Fruit fly (Drosophila melanogaster) whole organism, embryonic: ENCODE results near the gene Cpr64Ad.

Source experiments
- Atf-2 ChIP-seq: fragments of 200-800 bp; sonication (Bioruptor generic); optimal IDR thresholded peaks from 2 replicates; lab custom pipeline; 2016; ENCODE audit warnings: missing biosample characterization, missing genetic modification characterization
- CG15696 ChIP-seq: fragments of 200-800 bp; sonication (Bioruptor generic); optimal IDR thresholded peaks from 2 replicates; lab custom pipeline; 2019; ENCODE audit warnings: missing biosample characterization, mild to moderate bottlenecking, missing genetic modification characterization, moderate library complexity
- CG16779 ChIP-seq: fragments of 200-800 bp; sonication (Bioruptor generic); IDR thresholded peaks from 2 replicates; pipeline ENCODE4 v1.3.6; 2022; ENCODE audit warnings: missing biosample characterization, missing genetic modification characterization
- CG17912 ChIP-seq: fragments of 200-800 bp; sonication (Bioruptor generic); optimal IDR thresholded peaks from 2 replicates; lab custom pipeline; 2018; ENCODE audit warnings: missing biosample characterization, mild to moderate bottlenecking, missing genetic modification characterization
- CG2678 ChIP-seq: fragments of 200-800 bp; sonication (Bioruptor generic); optimal IDR thresholded peaks from 3 replicates; lab custom pipeline; 2019; ENCODE audit warnings: missing biosample characterization, mild to moderate bottlenecking, missing genetic modification characterization, moderate library complexity
- CG3163 ChIP-seq: fragments of 200-800 bp; sonication (Bioruptor generic); optimal IDR thresholded peaks from 3 replicates; lab custom pipeline; 2016; ENCODE audit warnings: missing biosample characterization, missing genetic modification characterization
- CG32767 ChIP-seq: fragments of 200-800 bp; sonication (Bioruptor generic); IDR thresholded peaks from 2 replicates; pipeline ENCODE4 v1.3.6; 2022; ENCODE audit warnings: missing biosample characterization, missing genetic modification characterization
- CG3995 ChIP-seq: fragments of 200-800 bp; sonication (Bioruptor generic); optimal IDR thresholded peaks from 3 replicates; lab custom pipeline; 2016; ENCODE audit warnings: missing biosample characterization, missing genetic modification characterization
- CG4328 ChIP-seq: fragments of 200-800 bp; sonication (Bioruptor generic); optimal IDR thresholded peaks from 3 replicates; lab custom pipeline; 2017; ENCODE audit warnings: missing biosample characterization, missing genetic modification reagents, missing genetic modification characterization
- CG4360 ChIP-seq: fragments of 200-800 bp; sonication (Bioruptor generic); IDR thresholded peaks from 2 replicates; pipeline ENCODE4 v1.3.6; 2022; ENCODE audit warnings: missing biosample characterization, missing genetic modification characterization
- CG6854 ChIP-seq: fragments of 200-800 bp; sonication (Bioruptor generic); optimal IDR thresholded peaks from 3 replicates; lab custom pipeline; 2017; ENCODE audit warnings: missing biosample characterization, mild to moderate bottlenecking, missing genetic modification characterization
- CG7271 ChIP-seq: fragments of 200-800 bp; sonication (Bioruptor generic); optimal IDR thresholded peaks from 2 replicates; lab custom pipeline; 2018; ENCODE audit warnings: missing biosample characterization, mild to moderate bottlenecking, missing genetic modification characterization, moderate library complexity
- CG7786 ChIP-seq: fragments of 200-800 bp; sonication (Bioruptor generic); optimal IDR thresholded peaks from 2 replicates; lab custom pipeline; 2016; ENCODE audit warnings: missing biosample characterization, missing genetic modification characterization
- CG8359 ChIP-seq: fragments of 200-800 bp; sonication (Bioruptor generic); optimal IDR thresholded peaks from 2 replicates; lab custom pipeline; 2017; ENCODE audit warnings: missing biosample characterization, mild to moderate bottlenecking, missing genetic modification characterization, borderline replicate concordance
- Drgx ChIP-seq: fragments of 200-800 bp; sonication (Bioruptor generic); IDR thresholded peaks from 2 replicates; pipeline ENCODE4 v1.3.6; 2022; ENCODE audit warnings: missing biosample characterization, missing genetic modification characterization
- E2f1 ChIP-seq: fragments of 200-800 bp; sonication (Bioruptor generic); IDR thresholded peaks from 2 replicates; pipeline ENCODE4 v1.3.6; 2022; ENCODE audit warnings: missing biosample characterization, missing genetic modification characterization
- Fer2 ChIP-seq: fragments of 200-800 bp; sonication (Bioruptor generic); optimal IDR thresholded peaks from 2 replicates; lab custom pipeline; 2018; ENCODE audit warnings: missing biosample characterization, mild to moderate bottlenecking, missing genetic modification characterization, moderate library complexity
- H2.0 ChIP-seq: fragments of 200-800 bp; sonication (Bioruptor generic); IDR thresholded peaks from 2 replicates; pipeline ENCODE4 v1.3.6; 2022; ENCODE audit warnings: missing biosample characterization, missing genetic modification characterization
- HmgD ChIP-seq: fragments of 200-800 bp; sonication (Bioruptor generic); optimal IDR thresholded peaks from 3 replicates; lab custom pipeline; 2016; ENCODE audit warnings: missing biosample characterization, missing genetic modification characterization
- Hr3 ChIP-seq: fragments of 200-800 bp; sonication (Bioruptor generic); optimal IDR thresholded peaks from 3 replicates; lab custom pipeline; 2016; ENCODE audit warnings: missing biosample characterization, missing genetic modification characterization
- Hr78 ChIP-seq, 2 experiments: fragments of 200-800 bp in 1 of 2; fragments of >200 bp in 1 of 2; sonication (Bioruptor generic) in 1 of 2; optimal IDR thresholded peaks; 2 replicates each; lab custom pipeline; 2017 to 2019; ENCODE audit warnings: missing biosample characterization in 2 of 2, missing genetic modification characterization in 2 of 2, mild to moderate bottlenecking in 1 of 2, moderate library complexity in 1 of 2
- Myb ChIP-seq: fragments of 200-800 bp; sonication (Bioruptor generic); optimal IDR thresholded peaks from 2 replicates; lab custom pipeline; 2016; ENCODE audit warnings: missing biosample characterization, missing genetic modification characterization
- Neu2 ChIP-seq: fragments of 200-800 bp; sonication (Bioruptor generic); optimal IDR thresholded peaks from 3 replicates; lab custom pipeline; 2016; ENCODE audit warnings: missing biosample characterization, missing genetic modification characterization, borderline replicate concordance
- Opbp ChIP-seq: fragments of 200-800 bp; sonication (Bioruptor generic); IDR thresholded peaks from 3 replicates; pipeline ENCODE4 v1.3.6; 2022; ENCODE audit warnings: missing biosample characterization, missing genetic modification characterization; ENCODE audit not compliant: partially characterized antibody
- Sry-β ChIP-seq: fragments of 200-800 bp; sonication (Bioruptor generic); optimal IDR thresholded peaks from 2 replicates; lab custom pipeline; 2018; ENCODE audit warnings: missing biosample characterization, mild to moderate bottlenecking, missing genetic modification characterization, moderate library complexity
- abd-A ChIP-seq: fragments of 200-800 bp; sonication (Bioruptor generic); optimal IDR thresholded peaks from 3 replicates; lab custom pipeline; 2019; ENCODE audit warnings: missing biosample characterization, mild to moderate bottlenecking, missing genetic modification characterization, moderate library complexity
- ase ChIP-seq: fragments of 200-800 bp; sonication (Bioruptor generic); IDR thresholded peaks from 3 replicates; pipeline ENCODE4 v1.3.6; 2022; ENCODE audit warnings: missing biosample characterization, missing genetic modification characterization
- btn ChIP-seq: fragments of 200-800 bp; sonication (Bioruptor generic); optimal IDR thresholded peaks from 2 replicates; lab custom pipeline; 2016; ENCODE audit warnings: missing biosample characterization, missing genetic modification characterization
- chn ChIP-seq: fragments of 200-800 bp; sonication (Bioruptor generic); optimal IDR thresholded peaks from 2 replicates; lab custom pipeline; 2016; ENCODE audit warnings: missing biosample characterization, missing genetic modification characterization
- en ChIP-seq: fragments of 200-800 bp; sonication (Bioruptor generic); optimal IDR thresholded peaks from 2 replicates; lab custom pipeline; 2016; ENCODE audit warnings: missing biosample characterization, missing genetic modification characterization
- eyg ChIP-seq: fragments of 200-800 bp; sonication (Bioruptor generic); optimal IDR thresholded peaks from 3 replicates; lab custom pipeline; 2016; ENCODE audit warnings: missing biosample characterization, missing genetic modification characterization
- gro ChIP-seq: fragments of 200-800 bp; sonication (Bioruptor generic); optimal IDR thresholded peaks from 2 replicates; lab custom pipeline; 2016; ENCODE audit warnings: missing biosample characterization, missing genetic modification characterization
- her ChIP-seq: fragments of 200-800 bp; sonication (Bioruptor generic); optimal IDR thresholded peaks from 2 replicates; lab custom pipeline; 2016; ENCODE audit warnings: missing biosample characterization, missing genetic modification characterization
- kni ChIP-seq: fragments of 200-800 bp; sonication (Bioruptor generic); optimal IDR thresholded peaks from 3 replicates; lab custom pipeline; 2017; ENCODE audit warnings: mild to moderate bottlenecking, missing biosample characterization, missing genetic modification reagents, missing genetic modification characterization
- lola ChIP-seq, 3 experiments: fragments of >200 bp in 2 of 3; fragments of 200-800 bp in 1 of 3; sonication (Bioruptor generic) in 1 of 3; optimal IDR thresholded peaks; 2 replicates each; lab custom pipeline; 2017 to 2019; ENCODE audit warnings: missing biosample characterization in 3 of 3, missing genetic modification characterization in 3 of 3, mild to moderate bottlenecking in 1 of 3, moderate library complexity in 1 of 3
- luna ChIP-seq: fragments of 200-800 bp; sonication (Bioruptor generic); optimal IDR thresholded peaks from 2 replicates; lab custom pipeline; 2016; ENCODE audit warnings: missing biosample characterization, missing genetic modification characterization
- nom ChIP-seq: fragments of 200-800 bp; sonication (Bioruptor generic); optimal IDR thresholded peaks from 2 replicates; lab custom pipeline; 2017; ENCODE audit warnings: missing biosample characterization, missing genetic modification characterization, mild to moderate bottlenecking, moderate library complexity, missing genetic modification reagents
- peb ChIP-seq: fragments of 200-800 bp; sonication (Bioruptor generic); IDR thresholded peaks from 2 replicates; pipeline ENCODE4 v1.3.6; 2022; ENCODE audit warnings: missing biosample characterization, missing genetic modification characterization
- pfk ChIP-seq: fragments of 200-800 bp; sonication (Bioruptor generic); optimal IDR thresholded peaks from 2 replicates; lab custom pipeline; 2018; ENCODE audit warnings: missing biosample characterization, mild to moderate bottlenecking, missing genetic modification characterization, moderate library complexity
- phol ChIP-seq: fragments of 200-800 bp; sonication (Bioruptor generic); optimal IDR thresholded peaks from 3 replicates; lab custom pipeline; 2018; ENCODE audit warnings: missing biosample characterization, mild to moderate bottlenecking, missing genetic modification characterization, moderate library complexity
- run ChIP-seq: fragments of 200-800 bp; sonication (Bioruptor generic); optimal IDR thresholded peaks from 3 replicates; lab custom pipeline; 2018; ENCODE audit warnings: missing biosample characterization, mild to moderate bottlenecking, missing genetic modification characterization
- shn ChIP-seq: fragments of 200-800 bp; sonication (Bioruptor generic); optimal IDR thresholded peaks from 3 replicates; lab custom pipeline; 2016; ENCODE audit warnings: missing biosample characterization, missing genetic modification characterization
- sim ChIP-seq: fragments of 200-800 bp; sonication (Bioruptor generic); IDR thresholded peaks from 2 replicates; pipeline ENCODE4 v1.3.6; 2022; ENCODE audit warnings: missing biosample characterization, missing genetic modification characterization
- slbo ChIP-seq: fragments of 200-800 bp; sonication (Bioruptor generic); IDR thresholded peaks from 2 replicates; pipeline ENCODE4 v1.3.6; 2022; ENCODE audit warnings: missing biosample characterization, missing genetic modification characterization
- ssp ChIP-seq: fragments of 200-800 bp; sonication (Bioruptor generic); IDR thresholded peaks from 2 replicates; pipeline ENCODE4 v1.3.6; 2022; ENCODE audit warnings: missing biosample characterization, missing genetic modification characterization
- tio ChIP-seq: fragments of 200-800 bp; sonication (Bioruptor generic); optimal IDR thresholded peaks from 2 replicates; lab custom pipeline; 2017; ENCODE audit warnings: missing biosample characterization, missing genetic modification characterization, inconsistent platforms
- tll ChIP-seq, 2 experiments: fragments of 200-800 bp in 1 of 2; fragments of >200 bp in 1 of 2; sonication (Bioruptor generic) in 1 of 2; optimal IDR thresholded peaks; 2 replicates each; lab custom pipeline; 2017 to 2019; ENCODE audit warnings: missing biosample characterization in 2 of 2, missing genetic modification characterization in 2 of 2, mild to moderate bottlenecking in 1 of 2, moderate library complexity in 1 of 2
- trem ChIP-seq: fragments of 200-800 bp; optimal IDR thresholded peaks from 3 replicates; lab custom pipeline; 2019; ENCODE audit warnings: missing biosample characterization, mild to moderate bottlenecking, missing genetic modification characterization, moderate library complexity
- yki ChIP-seq: fragments of >200 bp; optimal IDR thresholded peaks from 3 replicates; lab custom pipeline; 2018

Gene Cpr64Ad

dm6 chr3L:4242428-4242827 is 27.2 kb downstream of the Cpr64Ad start, which contains the start of gene pav (continued):
- TF ChIP-seq sim (GFP tag; lab: Robert Waterston, UW) (no peak), Fer2 (tag; lab: Kevin White, UChicago) (no peak), luna (GFP tag; lab: Kevin White, UChicago) (no peak), eyg (GFP tag; lab: Kevin White, UChicago) (no peak), E2f1 (GFP tag; lab: Robert Waterston, UW) (peak; percentile 37; the same call in 1 of the 2 replicates), btn (GFP tag; lab: Kevin White, UChicago) (no peak), her (GFP tag; lab: Kevin White, UChicago) (no peak), CG8359 (GFP tag; lab: Kevin White, UChicago) (no peak), CG15696 (tag; lab: Kevin White, UChicago) (peak; percentile 11), en (GFP tag; lab: Kevin White, UChicago) (no peak), Sry-β (GFP tag; lab: Kevin White, UChicago) (no peak), slbo (GFP tag; lab: Robert Waterston, UW) (peak; percentile 40; the same call in 1 of the 2 replicates), abd-A (tag; lab: Kevin White, UChicago) (no peak), yki (no peak), CG4328 (GFP tag; lab: Kevin White, UChicago) (no peak), ase (GFP tag; lab: Robert Waterston, UW) (peak; percentile 38; the same call in 1 of the 3 replicates), H2.0 (GFP tag; lab: Robert Waterston, UW) (no peak), CG3995 (GFP tag; lab: Kevin White, UChicago) (peak; percentile 5), kni (GFP tag; lab: Kevin White, UChicago) (no peak), CG32767 (GFP tag; lab: Robert Waterston, UW) (no peak), CG4360 (GFP tag; lab: Robert Waterston, UW) (no peak), HmgD (no peak), Hr78 (GFP tag; optimal IDR thresholded peaks at IDR 0.05; lab: Kevin White, UChicago) (no peak), Neu2 (GFP tag; lab: Kevin White, UChicago) (no peak), CG17912 (no peak), Drgx (GFP tag; lab: Robert Waterston, UW) (peak; percentile 54), trem (tag; lab: Kevin White, UChicago) (peak; percentile 61), tio (GFP tag; lab: Kevin White, UChicago) (no peak)

dm6 chr3L:4252121-4252861 is 37.1 kb downstream of the Cpr64Ad start:
- TF ChIP-seq gro (GFP tag; lab: Kevin White, UChicago), result no peak
- peak; percentile 20 for TF ChIP-seq Atf-2 (GFP tag; lab: Kevin White, UChicago)
- TF ChIP-seq phol (tag; lab: Kevin White, UChicago), result no peak
- TF ChIP-seq CG7786 (GFP tag; lab: Kevin White, UChicago), result no peak
- no peak for TF ChIP-seq chn (GFP tag; lab: Kevin White, UChicago)
- no peak for TF ChIP-seq run (tag; lab: Kevin White, UChicago)
- TF ChIP-seq CG16779 (GFP tag; lab: Robert Waterston, UW), result no peak
- TF ChIP-seq pfk (GFP tag; lab: Kevin White, UChicago), result no peak
- no peak for TF ChIP-seq CG7271 (tag; lab: Kevin White, UChicago)
- no peak for TF ChIP-seq ssp (GFP tag; lab: Robert Waterston, UW)
- peak; percentile 23 to 75 for TF ChIP-seq tll (GFP tag; optimal IDR thresholded peaks at IDR 0.05; lab: Kevin White, UChicago)
- no peak for TF ChIP-seq shn
- peak; percentile 92 for TF ChIP-seq CG3995 (GFP tag; lab: Kevin White, UChicago)
- TF ChIP-seq CG6854 (GFP tag; lab: Kevin White, UChicago), result no peak
- TF ChIP-seq lola (GFP tag; optimal IDR thresholded peaks at IDR 0.05; lab: Kevin White, UChicago), result peak in 1 of 3 experiments; percentile 8
- TF ChIP-seq peb (GFP tag; lab: Robert Waterston, UW), result no peak
- peak; percentile 8 for TF ChIP-seq Myb
- TF ChIP-seq Opbp (GFP tag; lab: Robert Waterston, UW), result no peak
- no peak for TF ChIP-seq Hr3
- peak; percentile 54 for TF ChIP-seq HmgD
- no peak for TF ChIP-seq CG2678 (tag; lab: Kevin White, UChicago)
- peak; percentile 65 for TF ChIP-seq nom (GFP tag; lab: Kevin White, UChicago)
- peak; percentile 81 for TF ChIP-seq CG3163 (GFP tag; lab: Kevin White, UChicago)
- TF ChIP-seq Sry-β (GFP tag; lab: Kevin White, UChicago), result peak; percentile 85
